Worm (Caenorhabditis elegans): ENCODE measurements around the gene acr-14.
A peak's percentile ranks its signal among the peaks of the same experiment; 100 is the strongest.

The acr-14 gene

DNA sequence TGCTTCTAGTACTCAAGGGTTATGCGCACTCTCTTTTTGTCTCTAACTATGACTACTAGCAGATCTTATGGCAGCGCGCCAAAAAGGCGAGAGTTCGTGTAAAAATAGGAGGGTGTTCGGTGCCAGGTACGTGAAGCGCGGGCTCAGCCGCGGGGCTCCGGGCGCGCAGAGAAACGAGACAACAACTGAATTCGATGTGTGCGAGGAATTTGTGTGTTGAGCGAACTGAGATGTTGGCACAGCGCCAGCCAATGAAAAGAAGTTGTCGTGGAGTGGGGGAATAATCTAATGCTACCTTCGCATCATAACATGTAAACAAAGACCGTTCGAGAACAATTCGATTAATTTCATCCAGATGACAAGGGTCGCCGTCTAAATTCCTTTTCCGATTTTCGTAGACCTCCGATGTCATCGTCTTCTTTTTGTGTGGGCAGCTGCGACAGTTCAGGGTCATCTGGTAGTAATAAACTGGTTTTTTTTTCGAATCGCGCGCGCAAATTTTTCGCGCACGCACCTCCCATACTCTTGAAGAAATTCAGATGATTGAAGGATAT, 45.5 kb downstream of the acr-14 start (continued):
- TF ChIP-seq dpl-1 (GFP tag; optimal IDR thresholded peaks at IDR 0.05) (peak; percentile 44 to 61 (median 51)), C16A3.4 (tag; optimal IDR thresholded peaks at IDR 0.05) (no peak), nhr-47 (tag; optimal IDR thresholded peaks at IDR 0.05) (peak; percentile 24), alr-1 (tag; optimal IDR thresholded peaks at IDR 0.05; ENCODE audit: borderline replicate concordance) (no peak), egl-27 (tag; optimal IDR thresholded peaks at IDR 0.05) (no peak), lin-35 (GFP tag; optimal IDR thresholded peaks at IDR 0.05) (peak; percentile 5 to 67), zip-4 (GFP tag; optimal IDR thresholded peaks at IDR 0.05) (no peak), ets-5 (GFP tag; IDR thresholded peaks at IDR 0.05) (no peak), nhr-90 (tag; optimal IDR thresholded peaks at IDR 0.05; ENCODE audit: poor library complexity) (peak; percentile 41), vab-15 (tag; optimal IDR thresholded peaks at IDR 0.05) (no peak), elt-3 (tag; optimal IDR thresholded peaks at IDR 0.05) (peak in 5 of 6 experiments; percentile 20 to 83 (median 53)), lin-13 (GFP tag; optimal IDR thresholded peaks at IDR 0.05) (peak; percentile 63), nhr-19 (GFP tag; conservative IDR thresholded peaks at IDR 0.05) (0 out of 2 replicates have a peak, but pooled peaks have one; percentile 29), nhr-20 (tag; optimal IDR thresholded peaks at IDR 0.05) (peak; percentile 69), nhr-28 (tag; optimal IDR thresholded peaks at IDR 0.05) (no peak), unc-30 (tag; optimal IDR thresholded peaks at IDR 0.05) (no peak), skn-1 (tag; optimal IDR thresholded peaks at IDR 0.05) (peak; percentile 2), jun-1 (tag; optimal IDR thresholded peaks at IDR 0.05) (peak; percentile 66), nhr-84 (tag; optimal IDR thresholded peaks at IDR 0.05) (no peak), unc-62 (GFP tag; optimal IDR thresholded peaks at IDR 0.05) (no peak), nhr-76 (tag; optimal IDR thresholded peaks at IDR 0.05) (no peak), elt-2 (tag; optimal IDR thresholded peaks at IDR 0.05) (no peak), nhr-71 (tag; optimal IDR thresholded peaks at IDR 0.05) (peak; percentile 71), fkh-8 (tag; optimal IDR thresholded peaks at IDR 0.05) (peak; percentile 79), ztf-11 (tag; optimal IDR thresholded peaks at IDR 0.05) (no peak), isw-1 (GFP tag; IDR thresholded peaks at IDR 0.05) (no peak), hpl-2 (GFP tag; optimal IDR thresholded peaks at IDR 0.05) (no peak), pag-3 (tag; optimal IDR thresholded peaks at IDR 0.05; ENCODE audit: borderline replicate concordance, insufficient read depth) (no peak), nhr-11 (tag; optimal IDR thresholded peaks at IDR 0.05) (no peak), nhr-85 (tag) (peak; percentile 97), efl-1 (optimal IDR thresholded peaks at IDR 0.05) (peak; percentile 19 to 20), efl-1 (GFP tag; optimal IDR thresholded peaks at IDR 0.05 in 1 of 2) (peak in 1 of 2 experiments; percentile 61), C04F5.9 (tag; optimal IDR thresholded peaks at IDR 0.05) (no peak), lin-39 (tag; optimal IDR thresholded peaks at IDR 0.05) (no peak), tlp-1 (tag; optimal IDR thresholded peaks at IDR 0.05) (no peak), xbp-1 (tag; optimal IDR thresholded peaks at IDR 0.05) (peak; percentile 12), ceh-8 (GFP tag; optimal IDR thresholded peaks at IDR 0.05) (peak; percentile 24), sup-37 (GFP tag; optimal IDR thresholded peaks at IDR 0.05) (no peak), snpc-4 (tag; optimal IDR thresholded peaks at IDR 0.05) (no peak), sox-4 (tag; optimal IDR thresholded peaks at IDR 0.05) (no peak), unc-98 (GFP tag; IDR thresholded peaks at IDR 0.05) (no peak), unc-86 (tag; optimal IDR thresholded peaks at IDR 0.05) (no peak), tbx-2 (tag; optimal IDR thresholded peaks at IDR 0.05) (peak; percentile 26), ceh-88 (GFP tag; IDR thresholded peaks at IDR 0.05) (no peak)
